Worm (Caenorhabditis elegans): ENCODE measurements around the gene nhr-109.

nhr-109 gene

ce11 chrII:4474005-4474655 lies 41.0 kb downstream of the nhr-109 start (continued):
- TF ChIP-seq tbp1 (GFP tag; optimal IDR thresholded peaks at IDR 0.05) (no peak), egl-18 (GFP tag; IDR thresholded peaks at IDR 0.05) (no peak), egrh-3 (GFP tag; IDR thresholded peaks at IDR 0.05) (no peak), attf-5 (GFP tag; optimal IDR thresholded peaks at IDR 0.05) (no peak), zfh-2 (GFP tag; conservative IDR thresholded peaks at IDR 0.05) (no peak), C17E4.6 (GFP tag; IDR thresholded peaks at IDR 0.05) (no peak), lin-40 (tag; optimal IDR thresholded peaks at IDR 0.05) (no peak), pha-4 (tag; optimal IDR thresholded peaks at IDR 0.05) (no peak), ceh-79 (tag; optimal IDR thresholded peaks at IDR 0.05) (no peak), Y79H2A.3 (GFP tag; conservative IDR thresholded peaks at IDR 0.05) (no peak), F39B2.1 (GFP tag; IDR thresholded peaks at IDR 0.05) (no peak), attf-6 (GFP tag; IDR thresholded peaks at IDR 0.05) (no peak), aptf-3 (GFP tag; IDR thresholded peaks at IDR 0.05) (no peak), F33H1.4 (GFP tag; IDR thresholded peaks at IDR 0.05) (peak; percentile 67), ztf-22 (GFP tag; optimal IDR thresholded peaks at IDR 0.05) (no peak), atf-7 (tag; optimal IDR thresholded peaks at IDR 0.05) (no peak), gei-17 (GFP tag; optimal IDR thresholded peaks at IDR 0.05) (no peak), madf-3 (GFP tag; IDR thresholded peaks at IDR 0.05) (no peak), ets-4 (GFP tag; optimal IDR thresholded peaks at IDR 0.05) (no peak), attf-3 (GFP tag; conservative IDR thresholded peaks at IDR 0.05) (no peak), Y95B8A.8 (GFP tag; IDR thresholded peaks at IDR 0.05) (no peak), cebp-1 (GFP tag; IDR thresholded peaks at IDR 0.05) (no peak), cebp-1 (tag; optimal IDR thresholded peaks at IDR 0.05) (no peak), lin-35 (GFP tag; optimal IDR thresholded peaks at IDR 0.05) (no peak), athp-1 (tag; optimal IDR thresholded peaks at IDR 0.05) (no peak), lsl-1 (GFP tag; optimal IDR thresholded peaks at IDR 0.05) (peak; percentile 97), rcor-1 (GFP tag; IDR thresholded peaks at IDR 0.05) (no peak), efl-1 (GFP tag; optimal IDR thresholded peaks at IDR 0.05) (peak; percentile 10), xnd-1 (tag; optimal IDR thresholded peaks at IDR 0.05) (peak; percentile 65), tbx-9 (tag; optimal IDR thresholded peaks at IDR 0.05; ENCODE audit: borderline replicate concordance) (no peak), cebp-2 (GFP tag; IDR thresholded peaks at IDR 0.05) (no peak), die-1 (tag; optimal IDR thresholded peaks at IDR 0.05) (no peak)

DNA sequence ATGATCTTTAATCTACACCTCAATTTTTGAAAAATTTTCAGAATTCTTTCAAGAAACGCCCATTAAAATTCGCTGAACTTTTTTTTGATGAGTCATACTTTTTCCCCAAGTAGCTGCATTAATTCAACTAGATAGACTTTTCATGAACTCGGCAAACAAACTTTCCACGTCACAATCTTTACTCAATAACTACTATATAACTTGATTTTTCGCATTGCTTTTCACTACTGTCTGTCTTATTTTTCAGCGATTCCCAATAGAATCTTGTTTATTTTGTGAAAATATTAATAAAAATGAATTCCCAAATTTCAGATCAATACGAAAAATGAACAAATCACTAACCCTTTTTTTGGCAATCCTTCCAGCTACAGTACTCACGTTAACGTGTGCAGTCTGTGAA lies 45.1 kb downstream of the nhr-109 start, which contains the start of gene T05C1.1:
TSS of gene T05C1.1 (plus strand) at position 301 of the 400 bp plus-strand sequence.
- TF ChIP-seq F37B4.10 (GFP tag; IDR thresholded peaks at IDR 0.05) = no peak
- no peak for TF ChIP-seq snpc-1.1 (tag; optimal IDR thresholded peaks at IDR 0.05; ENCODE audit: insufficient read depth)
- no peak for TF ChIP-seq akir-1 (GFP tag; optimal IDR thresholded peaks at IDR 0.05)
- no peak for TF ChIP-seq hsf-1 (GFP tag; IDR thresholded peaks at IDR 0.05)

ce11 chrII:4482021-4482420 lies 48.9 kb downstream of the nhr-109 start, which contains the start of gene T05C1.2:
Gene T05C1.2 (minus strand): TSS chrII:4482121.
- TF ChIP-seq T26A5.8 (tag; optimal IDR thresholded peaks at IDR 0.05) (no peak), bed-2 (GFP tag; IDR thresholded peaks at IDR 0.05) (no peak), C17E4.6 (GFP tag; IDR thresholded peaks at IDR 0.05) (no peak), lin-40 (tag; optimal IDR thresholded peaks at IDR 0.05) (no peak), bed-1 (GFP tag; IDR thresholded peaks at IDR 0.05) (no peak), egl-44 (GFP tag; IDR thresholded peaks at IDR 0.05) (no peak), F57A8.1 (GFP tag; optimal IDR thresholded peaks at IDR 0.05) (no peak), madf-8 (GFP tag; conservative IDR thresholded peaks at IDR 0.05) (no peak), lin-54 (GFP tag; optimal IDR thresholded peaks at IDR 0.05) (no peak), B0035.1 (tag; optimal IDR thresholded peaks at IDR 0.05) (no peak)
